Worm (Caenorhabditis elegans) whole organism, L4 larva: Measurements from ENCODE around the gene M04C3.5.

Experiments
- F44E2.7 ChIP-seq: fragments of 200-800 bp; sonication (Bioruptor generic); IDR thresholded peaks from 2 replicates; pipeline ENCODE4 v2.1.2; 2022; ENCODE audit warnings: missing genetic modification characterization, missing compliant biosample characterization
- aha-1 ChIP-seq: fragments of 150-350 bp; peaks from one replicate; lab custom pipeline; 2014; ENCODE audit warnings: missing biosample characterization, missing genetic modification characterization
- ceh-82 ChIP-seq: sonication (generic microtip); optimal IDR thresholded peaks from 2 replicates; lab custom pipeline; 2017; ENCODE audit warnings: missing biosample characterization, missing genetic modification characterization
- ces-1 ChIP-seq: fragments of 150-350 bp; sonication (generic microtip); optimal IDR thresholded peaks from 4 replicates; lab custom pipeline; 2014; ENCODE audit warnings: missing biosample characterization, missing genetic modification reagents, missing genetic modification characterization
- hlh-30 ChIP-seq: sonication (generic microtip); optimal IDR thresholded peaks from 2 replicates; lab custom pipeline; 2017; ENCODE audit warnings: antibody characterized with exemption, mild to moderate bottlenecking, missing genetic modification characterization, missing compliant biosample characterization; ENCODE audit not compliant: insufficient read depth
- lin-15B ChIP-seq: fragments of 150-350 bp; sonication (generic microtip); optimal IDR thresholded peaks from 3 replicates; lab custom pipeline; 2014; ENCODE audit warnings: missing biosample characterization, missing genetic modification characterization
- lsy-2 ChIP-seq, 2 experiments: fragments of 150-350 bp in 1 of 2; sonication (generic microtip) in 1 of 2; optimal IDR thresholded peaks; 2 replicates each; lab custom pipeline; 2014 to 2017; ENCODE audit warnings: missing biosample characterization in 2 of 2, missing genetic modification characterization in 2 of 2
- mdt-29 ChIP-seq: fragments of 200-800 bp; sonication (Bioruptor generic); IDR thresholded peaks from 2 replicates; pipeline ENCODE4 v1.3.6; 2022; ENCODE audit warnings: missing genetic modification reagents, missing genetic modification characterization, missing compliant biosample characterization
- nhr-237 ChIP-seq: sonication (generic microtip); optimal IDR thresholded peaks from 2 replicates; lab custom pipeline; 2017; ENCODE audit warnings: missing biosample characterization, missing genetic modification characterization
- nhr-25 ChIP-seq: sonication (generic microtip); optimal IDR thresholded peaks from 2 replicates; lab custom pipeline; 2017; ENCODE audit warnings: missing genetic modification characterization, mild to moderate bottlenecking, missing compliant biosample characterization, antibody characterized with exemption, moderate library complexity, borderline replicate concordance; ENCODE audit not compliant: insufficient read depth
- pqm-1 ChIP-seq: sonication (generic microtip); optimal IDR thresholded peaks from 2 replicates; lab custom pipeline; 2017; ENCODE audit warnings: missing biosample characterization, missing genetic modification characterization
- snpc-4 ChIP-seq: fragments of 150-350 bp; optimal IDR thresholded peaks from 2 replicates; lab custom pipeline; 2014; ENCODE audit warnings: missing biosample characterization, missing genetic modification characterization
- tag-97 ChIP-seq: fragments of 200-800 bp; sonication (Bioruptor generic); IDR thresholded peaks from 2 replicates; pipeline ENCODE4 v1.3.6; 2022; ENCODE audit warnings: missing genetic modification characterization, missing compliant biosample characterization
- vab-7 ChIP-seq: fragments of 200-800 bp; sonication (Bioruptor generic); IDR thresholded peaks from 2 replicates; pipeline ENCODE4 v1.3.6; 2022; ENCODE audit warnings: missing genetic modification reagents, missing genetic modification characterization, missing compliant biosample characterization

DNA sequence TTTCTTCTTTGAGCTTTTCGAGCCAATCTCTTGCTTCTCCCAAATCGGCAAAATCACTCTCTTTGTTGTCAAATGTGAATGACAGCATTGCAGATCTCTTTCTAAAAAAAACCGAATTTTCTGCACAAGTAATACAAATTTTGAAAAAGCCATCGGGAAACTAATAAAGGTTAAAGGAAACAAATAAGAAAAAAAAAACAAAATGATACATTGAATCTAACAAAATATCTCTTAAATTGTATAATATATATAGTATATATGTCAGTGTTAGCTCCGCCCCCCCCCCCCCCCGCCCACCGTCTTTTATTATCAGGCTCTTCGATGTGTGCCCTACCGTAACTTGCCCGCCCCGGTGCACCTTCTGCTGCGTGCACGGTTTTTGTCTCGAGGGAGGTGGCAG, 16.6 kb upstream of the M04C3.5 start, which contains the start of gene C25F9.11:
- TF ChIP-seq vab-7 (GFP tag; lab: Robert Waterston, UW) (no peak), nhr-237 (tag; lab: Kevin White, UChicago) (no peak), ceh-82 (no peak), lin-15B (tag; lab: Kevin White, UChicago) (no peak), tag-97 (GFP tag; lab: Robert Waterston, UW) (no peak), lsy-2 (tag; optimal IDR thresholded peaks at IDR 0.05; lab: Kevin White, UChicago) (no peak), ces-1 (GFP tag; lab: Kevin White, UChicago) (no peak), nhr-25 (tag; lab: Kevin White, UChicago) (no peak), hlh-30 (tag; lab: Kevin White, UChicago) (no peak), F44E2.7 (no peak), aha-1 (tag; lab: Kevin White, UChicago) (no peak), snpc-4 (tag; lab: Kevin White, UChicago) (no peak), mdt-29 (GFP tag; lab: Robert Waterston, UW) (no peak), pqm-1 (tag; lab: Kevin White, UChicago) (no peak)
